Worm (Caenorhabditis elegans) whole organism, L4 larva: ENCODE results near the gene asp-15.

Experiments
- Y105C5A.15 ChIP-seq: fragments of 200-800 bp; sonication (Bioruptor generic); IDR thresholded peaks from 2 replicates; pipeline ENCODE4 v1.3.6; 2022; ENCODE audit warnings: missing genetic modification characterization, missing compliant biosample characterization
- daf-16 ChIP-seq, 3 experiments: sonication (generic microtip); optimal IDR thresholded peaks; 2 replicates each; lab custom pipeline; 2016 to 2017; ENCODE audit warnings: missing genetic modification characterization in 3 of 3, missing genetic modification reagents in 3 of 3, mild to moderate bottlenecking in 2 of 3, missing compliant biosample characterization in 2 of 3, missing biosample characterization in 1 of 3, moderate library complexity in 1 of 3
- hmg-1.1 ChIP-seq: fragments of 200-800 bp; sonication (Bioruptor generic); IDR thresholded peaks from 2 replicates; pipeline ENCODE4 v1.3.6; 2022; ENCODE audit warnings: missing genetic modification reagents, missing genetic modification characterization, missing compliant biosample characterization
- pha-4 ChIP-seq, 2 experiments: fragments of 150-350 bp in 1 of 2; fragments of 200-800 bp in 1 of 2; sonication (Bioruptor generic) in 1 of 2; IDR thresholded peaks in 1 of 2; optimal IDR thresholded peaks in 1 of 2; 2 replicates each; pipeline versions ENCODE4 v1.3.6 to Lab custom; 2014 to 2022; ENCODE audit warnings: missing genetic modification characterization in 2 of 2, missing genetic modification reagents in 2 of 2, missing biosample characterization in 1 of 2, missing compliant biosample characterization in 1 of 2
- set-16 ChIP-seq: fragments of 200-800 bp; sonication (Bioruptor generic); IDR thresholded peaks from 2 replicates; pipeline ENCODE4 v1.3.6; 2022; ENCODE audit warnings: missing genetic modification reagents, missing genetic modification characterization, missing compliant biosample characterization

DNA sequence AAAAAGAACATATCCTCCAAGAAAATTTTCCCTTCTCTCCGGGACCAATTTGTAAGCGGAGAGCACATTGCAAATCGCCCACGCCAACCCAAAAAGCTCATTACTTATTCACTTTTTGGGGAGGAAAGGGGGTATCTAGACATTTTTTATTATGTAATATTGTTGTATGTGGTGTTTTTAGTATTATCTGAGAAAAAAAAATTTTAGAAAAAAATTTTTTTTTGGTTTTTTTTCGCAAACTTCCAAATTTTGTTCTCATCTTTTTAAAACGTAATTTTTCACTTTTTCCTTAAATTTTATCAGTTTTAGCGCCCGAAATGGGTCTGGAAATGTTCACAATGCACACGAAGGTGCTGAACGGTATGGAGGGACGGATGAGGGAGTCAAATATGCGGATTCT lies 15.2 kb upstream of the asp-15 start, which contains the start of gene twk-46:
- no peak for TF ChIP-seq pha-4 (GFP tag; IDR thresholded peaks at IDR 0.05; lab: Robert Waterston, UW)
- TF ChIP-seq pha-4 (tag; optimal IDR thresholded peaks at IDR 0.05; lab: Kevin White, UChicago) = no peak
- no peak for TF ChIP-seq hmg-1.1 (GFP tag; lab: Robert Waterston, UW)
- TF ChIP-seq daf-16 (GFP tag; optimal IDR thresholded peaks at IDR 0.05; lab: Kevin White, UChicago) = no peak
- TF ChIP-seq daf-16 (tag; optimal IDR thresholded peaks at IDR 0.05; lab: Kevin White, UChicago) = no peak
- TF ChIP-seq set-16 (GFP tag; lab: Robert Waterston, UW) = no peak
- no peak for TF ChIP-seq Y105C5A.15 (GFP tag; lab: Robert Waterston, UW)
